Fruit fly (Drosophila melanogaster) whole organism, embryonic: ENCODE measurements around the gene CG31548.

ENCODE experiments used
- Abd-B ChIP-seq: fragments of 200-800 bp; sonication (Bioruptor generic); optimal IDR thresholded peaks from 2 replicates; lab custom pipeline; 2018; ENCODE audit warnings: missing biosample characterization, mild to moderate bottlenecking, missing genetic modification characterization, moderate library complexity
- Aef1 ChIP-seq: fragments of 200-800 bp; sonication (Bioruptor generic); IDR thresholded peaks from 3 replicates; pipeline ENCODE4 v1.3.6; 2022; ENCODE audit warnings: missing biosample characterization, missing genetic modification characterization
- Antp ChIP-seq: fragments of 200-800 bp; sonication (Bioruptor generic); optimal IDR thresholded peaks from 3 replicates; lab custom pipeline; 2016; ENCODE audit warnings: missing biosample characterization, missing genetic modification characterization
- CG11247 ChIP-seq: fragments of 200-800 bp; sonication (Bioruptor generic); IDR thresholded peaks from 2 replicates; pipeline ENCODE4 v1.3.6; 2022; ENCODE audit warnings: missing biosample characterization, missing genetic modification characterization
- CG14441 ChIP-seq: fragments of 200-800 bp; sonication (Bioruptor generic); IDR thresholded peaks from 2 replicates; pipeline ENCODE4 v1.3.6; 2022; ENCODE audit warnings: missing biosample characterization, missing genetic modification characterization
- CG15514 ChIP-seq: fragments of 200-800 bp; sonication (Bioruptor generic); optimal IDR thresholded peaks from 3 replicates; lab custom pipeline; 2017; ENCODE audit warnings: missing biosample characterization, missing genetic modification characterization, mild to moderate bottlenecking, moderate library complexity, missing genetic modification reagents
- CG2120 ChIP-seq: fragments of 200-800 bp; sonication (Bioruptor generic); optimal IDR thresholded peaks from 3 replicates; lab custom pipeline; 2016; ENCODE audit warnings: missing biosample characterization, missing genetic modification characterization
- CG2202 ChIP-seq: fragments of 200-800 bp; sonication (Bioruptor generic); optimal IDR thresholded peaks from 2 replicates; lab custom pipeline; 2018; ENCODE audit warnings: missing biosample characterization, mild to moderate bottlenecking, missing genetic modification characterization
- CG34422 ChIP-seq: fragments of 200-800 bp; sonication (Bioruptor generic); IDR thresholded peaks from 3 replicates; pipeline ENCODE4 v1.3.6; 2022; ENCODE audit warnings: missing biosample characterization, missing genetic modification characterization
- CG4282 ChIP-seq: fragments of 200-800 bp; sonication (Bioruptor generic); optimal IDR thresholded peaks from 2 replicates; lab custom pipeline; 2016; ENCODE audit warnings: missing biosample characterization, missing genetic modification characterization
- CG4328 ChIP-seq: fragments of 200-800 bp; sonication (Bioruptor generic); optimal IDR thresholded peaks from 3 replicates; lab custom pipeline; 2017; ENCODE audit warnings: missing biosample characterization, missing genetic modification reagents, missing genetic modification characterization
- CG8290 ChIP-seq, 3 experiments: fragments of 200-800 bp; sonication (Bioruptor generic); optimal IDR thresholded peaks; 2 replicates each; lab custom pipeline; 2016 to 2019; ENCODE audit warnings: missing biosample characterization in 3 of 3, missing genetic modification characterization in 3 of 3, mild to moderate bottlenecking in 2 of 3, moderate library complexity in 1 of 3
- CHES-1-like ChIP-seq: fragments of 200-800 bp; sonication (Bioruptor generic); optimal IDR thresholded peaks from 2 replicates; lab custom pipeline; 2016; ENCODE audit warnings: missing biosample characterization, missing genetic modification characterization
- Camta ChIP-seq: fragments of 200-800 bp; sonication (Bioruptor generic); optimal IDR thresholded peaks from 2 replicates; lab custom pipeline; 2016; ENCODE audit warnings: missing biosample characterization, missing genetic modification characterization
- Doc2 ChIP-seq: fragments of 200-800 bp; sonication (Bioruptor generic); IDR thresholded peaks from 2 replicates; pipeline ENCODE4 v1.3.6; 2022; ENCODE audit warnings: missing biosample characterization, missing genetic modification characterization
- Doc3 ChIP-seq: fragments of 200-800 bp; sonication (Bioruptor generic); IDR thresholded peaks from 3 replicates; pipeline ENCODE4 v1.3.6; 2022; ENCODE audit warnings: missing biosample characterization, missing genetic modification characterization; ENCODE audit not compliant: partially characterized antibody
- Ets65A ChIP-seq: fragments of 200-800 bp; sonication (Bioruptor generic); peaks from one replicate; lab custom pipeline; 2016; ENCODE audit warnings: missing biosample characterization, missing genetic modification characterization
- HmgZ ChIP-seq: fragments of 200-800 bp; sonication (Bioruptor generic); optimal IDR thresholded peaks from 2 replicates; lab custom pipeline; 2018; ENCODE audit warnings: missing biosample characterization, mild to moderate bottlenecking, missing genetic modification characterization
- MESR4 ChIP-seq: fragments of 200-800 bp; sonication (Bioruptor generic); optimal IDR thresholded peaks from 2 replicates; lab custom pipeline; 2018; ENCODE audit warnings: missing biosample characterization, mild to moderate bottlenecking, missing genetic modification characterization, moderate library complexity
- Mad ChIP-seq: fragments of 200-800 bp; sonication (Bioruptor generic); optimal IDR thresholded peaks from 2 replicates; lab custom pipeline; 2016; ENCODE audit warnings: missing biosample characterization, missing genetic modification characterization
- Myb ChIP-seq: fragments of 200-800 bp; sonication (Bioruptor generic); optimal IDR thresholded peaks from 2 replicates; lab custom pipeline; 2016; ENCODE audit warnings: missing biosample characterization, missing genetic modification characterization
- NFAT ChIP-seq: fragments of 200-800 bp; sonication (Bioruptor generic); IDR thresholded peaks from 2 replicates; pipeline ENCODE4 v1.3.6; 2022; ENCODE audit warnings: missing biosample characterization, missing genetic modification characterization
- Optix ChIP-seq: fragments of 200-800 bp; sonication (Bioruptor generic); IDR thresholded peaks from 3 replicates; pipeline ENCODE4 v1.3.6; 2022; ENCODE audit warnings: missing biosample characterization, missing genetic modification characterization
- Stat92E ChIP-seq, 3 experiments: fragments of >200 bp in 2 of 3; fragments of 200-800 bp in 1 of 3; sonication (Bioruptor generic) in 1 of 3; optimal IDR thresholded peaks; 2 replicates each; lab custom pipeline; 2017 to 2019; ENCODE audit warnings: missing biosample characterization in 3 of 3, missing genetic modification characterization in 3 of 3, mild to moderate bottlenecking in 1 of 3, moderate library complexity in 1 of 3
- Xrp1 ChIP-seq: fragments of 200-800 bp; sonication (Bioruptor generic); IDR thresholded peaks from 2 replicates; pipeline ENCODE4 v1.3.6; 2022; ENCODE audit warnings: missing biosample characterization, missing genetic modification characterization
- al ChIP-seq: fragments of 200-800 bp; sonication (Bioruptor generic); IDR thresholded peaks from 2 replicates; pipeline ENCODE4 v1.3.6; 2022; ENCODE audit warnings: missing biosample characterization, missing genetic modification characterization
- bbx ChIP-seq: fragments of 200-800 bp; sonication (Bioruptor generic); IDR thresholded peaks from 2 replicates; pipeline ENCODE4 v1.3.6; 2022; ENCODE audit warnings: missing biosample characterization, missing genetic modification characterization; ENCODE audit not compliant: partially characterized antibody
- caup ChIP-seq: fragments of 200-800 bp; sonication (Bioruptor generic); optimal IDR thresholded peaks from 3 replicates; lab custom pipeline; 2017; ENCODE audit warnings: missing biosample characterization, mild to moderate bottlenecking, missing genetic modification characterization, moderate library complexity; ENCODE audit not compliant: severe bottlenecking
- chinmo ChIP-seq: fragments of 200-800 bp; sonication (Bioruptor generic); IDR thresholded peaks from 4 replicates; pipeline ENCODE4 v1.3.6; 2022; ENCODE audit warnings: missing biosample characterization, missing genetic modification characterization; ENCODE audit not compliant: partially characterized antibody
- emc ChIP-seq: fragments of 200-800 bp; sonication (Bioruptor generic); optimal IDR thresholded peaks from 2 replicates; lab custom pipeline; 2016; ENCODE audit warnings: missing biosample characterization, missing genetic modification characterization
- gfzf ChIP-seq: fragments of 200-800 bp; sonication (Bioruptor generic); optimal IDR thresholded peaks from 2 replicates; lab custom pipeline; 2016; ENCODE audit warnings: missing biosample characterization, mild to moderate bottlenecking, missing genetic modification characterization, moderate library complexity
- hb ChIP-seq: fragments of 200-800 bp; sonication (Bioruptor generic); IDR thresholded peaks from 3 replicates; pipeline ENCODE4 v1.3.6; 2022; ENCODE audit warnings: missing biosample characterization, missing genetic modification characterization; ENCODE audit not compliant: partially characterized antibody
- her ChIP-seq: fragments of 200-800 bp; sonication (Bioruptor generic); optimal IDR thresholded peaks from 2 replicates; lab custom pipeline; 2016; ENCODE audit warnings: missing biosample characterization, missing genetic modification characterization
- inv ChIP-seq: fragments of 200-800 bp; sonication (Bioruptor generic); IDR thresholded peaks from 2 replicates; pipeline ENCODE4 v1.3.6; 2022; ENCODE audit warnings: missing biosample characterization, missing genetic modification characterization; ENCODE audit not compliant: partially characterized antibody
- maf-S ChIP-seq: fragments of 200-800 bp; sonication (Bioruptor generic); optimal IDR thresholded peaks from 2 replicates; lab custom pipeline; 2016; ENCODE audit warnings: missing biosample characterization, missing genetic modification characterization
- nmo ChIP-seq: fragments of 200-800 bp; sonication (Bioruptor generic); optimal IDR thresholded peaks from 2 replicates; lab custom pipeline; 2018; ENCODE audit warnings: missing biosample characterization, mild to moderate bottlenecking, missing genetic modification characterization, moderate library complexity
- onecut ChIP-seq: fragments of 200-800 bp; sonication (Bioruptor generic); IDR thresholded peaks from 2 replicates; pipeline ENCODE4 v1.3.6; 2022; ENCODE audit warnings: missing biosample characterization, missing genetic modification characterization
- pan ChIP-seq, 4 experiments: fragments of >200 bp in 3 of 4; fragments of 200-800 bp in 1 of 4; sonication (Bioruptor generic) in 1 of 4; optimal IDR thresholded peaks in 3 of 4; IDR thresholded peaks in 1 of 4; 2 replicates each; pipeline versions ENCODE4 v1.3.6 to Lab custom; 2017 to 2022; ENCODE audit warnings: missing biosample characterization in 2 of 4, missing genetic modification characterization in 2 of 4, mixed read lengths in 1 of 4
- shn ChIP-seq: fragments of 200-800 bp; sonication (Bioruptor generic); optimal IDR thresholded peaks from 3 replicates; lab custom pipeline; 2016; ENCODE audit warnings: missing biosample characterization, missing genetic modification characterization
- sna ChIP-seq: fragments of 200-800 bp; sonication (Bioruptor generic); IDR thresholded peaks from 2 replicates; pipeline ENCODE4 v1.3.6; 2022; ENCODE audit warnings: missing biosample characterization, missing genetic modification characterization; ENCODE audit not compliant: partially characterized antibody
- sob ChIP-seq: fragments of 200-800 bp; sonication (Bioruptor generic); IDR thresholded peaks from 2 replicates; pipeline ENCODE4 v1.3.6; 2022; ENCODE audit warnings: missing biosample characterization, missing genetic modification characterization
- ssp ChIP-seq: fragments of 200-800 bp; sonication (Bioruptor generic); IDR thresholded peaks from 2 replicates; pipeline ENCODE4 v1.3.6; 2022; ENCODE audit warnings: missing biosample characterization, missing genetic modification characterization
- tgo ChIP-seq: fragments of 200-800 bp; sonication (Bioruptor generic); IDR thresholded peaks from 3 replicates; pipeline ENCODE4 v1.3.6; 2022; ENCODE audit warnings: missing biosample characterization, missing genetic modification characterization
- trem ChIP-seq: fragments of 200-800 bp; optimal IDR thresholded peaks from 3 replicates; lab custom pipeline; 2019; ENCODE audit warnings: missing biosample characterization, mild to moderate bottlenecking, missing genetic modification characterization, moderate library complexity
- ttk ChIP-seq: fragments of 200-800 bp; sonication (Bioruptor generic); IDR thresholded peaks from 2 replicates; pipeline ENCODE4 v2.1.2; 2022; ENCODE audit warnings: missing biosample characterization, missing genetic modification characterization
- vnd ChIP-seq: fragments of 200-800 bp; sonication (Bioruptor generic); IDR thresholded peaks from 3 replicates; pipeline ENCODE4 v1.3.6; 2022; ENCODE audit warnings: missing biosample characterization, missing genetic modification characterization; ENCODE audit not compliant: partially characterized antibody
- zfh2 ChIP-seq: fragments of 200-800 bp; sonication (Bioruptor generic); optimal IDR thresholded peaks from 2 replicates; lab custom pipeline; 2016; ENCODE audit warnings: missing biosample characterization, missing genetic modification characterization

CG31548 gene

dm6 chr3R:5587863-5588519, 48.7 kb downstream of the CG31548 start, which contains the start of gene CG2926 (continued):
- TF ChIP-seq gfzf (GFP tag; lab: Kevin White, UChicago) (peak; percentile 26), CG4282 (peak; percentile 15), al (peak; percentile 37; the same call in 1 of the 2 replicates), CG8290 (GFP tag; optimal IDR thresholded peaks at IDR 0.05; lab: Kevin White, UChicago) (no peak), CG8290 (tag; optimal IDR thresholded peaks at IDR 0.05; lab: Kevin White, UChicago) (no peak), vnd (peak; percentile 81), Antp (GFP tag; lab: Kevin White, UChicago) (peak; percentile 16), sob (GFP tag; lab: Robert Waterston, UW) (peak; percentile 55; the same call in 1 of the 2 replicates), her (GFP tag; lab: Kevin White, UChicago) (peak; percentile 55), tgo (GFP tag; lab: Robert Waterston, UW) (no peak; the same call in 2 of the 3 replicates), Optix (0 out of 3 replicates have a peak, but pooled peaks have one; percentile 20), Doc2 (GFP tag; lab: Robert Waterston, UW) (no peak), Aef1 (GFP tag; lab: Robert Waterston, UW) (0 out of 3 replicates have a peak, but pooled peaks have one; percentile 13), CG2120 (GFP tag; lab: Kevin White, UChicago) (peak; percentile 68), hb (GFP tag; lab: Robert Waterston, UW) (peak; percentile 84), CG34422 (GFP tag; lab: Robert Waterston, UW) (peak; percentile 82; the same call in 2 of the 3 replicates), sna (GFP tag; lab: Robert Waterston, UW) (peak; percentile 59), NFAT (peak; percentile 56), CG11247 (GFP tag; lab: Robert Waterston, UW) (peak; percentile 26; the same call in 1 of the 2 replicates), zfh2 (GFP tag; lab: Kevin White, UChicago) (peak; percentile 44), CG2202 (tag; lab: Kevin White, UChicago) (no peak), MESR4 (GFP tag; lab: Kevin White, UChicago) (peak; percentile 94), onecut (GFP tag; lab: Robert Waterston, UW) (peak; percentile 47), Doc3 (peak; percentile 74; the same call in 2 of the 3 replicates), Xrp1 (GFP tag; lab: Robert Waterston, UW) (0 out of 2 replicates have a peak, but pooled peaks have one; percentile 15), trem (tag; lab: Kevin White, UChicago) (peak; percentile 26), Myb (GFP tag; lab: Kevin White, UChicago) (peak; percentile 55), pan (optimal IDR thresholded peaks at IDR 0.05; lab: Kevin White, UChicago) (no peak), pan (GFP tag; optimal IDR thresholded peaks at IDR 0.05 in 1 of 2, IDR thresholded peaks at IDR 0.05 in 1 of 2) (peak in 1 of 2 experiments; percentile 16), chinmo (GFP tag; lab: Robert Waterston, UW) (peak; percentile 87; the same call in 3 of the 4 replicates), nmo (GFP tag; lab: Kevin White, UChicago) (peak; percentile 37), CG15514 (peak; percentile 63), inv (GFP tag; lab: Robert Waterston, UW) (peak; percentile 84), CG14441 (GFP tag; lab: Robert Waterston, UW) (0 out of 2 replicates have a peak, but pooled peaks have one; percentile 18), Mad (GFP tag; lab: Kevin White, UChicago) (peak; percentile 47), Camta (GFP tag; lab: Kevin White, UChicago) (no peak), Abd-B (no peak), shn (GFP tag; lab: Kevin White, UChicago) (peak; percentile 58), maf-S (GFP tag; lab: Kevin White, UChicago) (peak; percentile 20), HmgZ (tag; lab: Kevin White, UChicago) (peak; percentile 68), Ets65A (GFP tag; lab: Kevin White, UChicago) (peak; percentile 93), Stat92E (GFP tag; optimal IDR thresholded peaks at IDR 0.05; lab: Kevin White, UChicago) (peak in 1 of 3 experiments; percentile 29), bbx (peak; percentile 93), ttk (GFP tag; lab: Robert Waterston, UW) (0 out of 2 replicates have a peak, but pooled peaks have one; percentile 5), emc (GFP tag; lab: Kevin White, UChicago) (peak; percentile 13), ssp (GFP tag; lab: Robert Waterston, UW) (peak; percentile 56), caup (peak; percentile 9), CG4328 (no peak), CHES-1-like (GFP tag; lab: Kevin White, UChicago) (peak; percentile 29)
